Fruit fly (Drosophila melanogaster): ENCODE measurements around the gene drn.

The drn gene

DNA sequence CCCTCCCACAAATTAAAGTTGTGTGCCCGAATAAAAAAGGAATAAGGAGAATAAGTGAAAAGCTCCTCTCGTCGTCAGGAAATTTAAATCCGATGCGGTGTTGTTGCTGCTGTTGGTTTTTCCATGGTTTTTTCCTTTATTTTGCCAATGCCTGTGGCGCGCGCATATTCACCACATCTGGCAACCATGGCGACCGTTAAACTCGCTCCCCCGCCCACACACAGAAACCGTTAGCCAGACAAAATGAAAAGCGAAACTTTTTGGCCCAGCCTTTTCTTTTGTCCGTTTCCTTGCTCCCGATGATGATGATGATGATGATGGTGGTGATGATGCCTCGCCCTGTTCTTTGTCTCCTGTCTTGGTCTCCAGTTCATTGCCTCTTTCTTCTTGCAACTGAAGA is 5.9 kb downstream of the drn start:
- TF ChIP-seq CG33017 (tag; optimal IDR thresholded peaks at IDR 0.05) = no peak
- TF ChIP-seq pad (GFP tag; optimal IDR thresholded peaks at IDR 0.05) = peak; percentile 32

dm6 chr3R:9346539-9346938 is 6.5 kb downstream of the drn start:
- TF ChIP-seq CG33017 (tag; optimal IDR thresholded peaks at IDR 0.05) (no peak), CG11617 (GFP tag; optimal IDR thresholded peaks at IDR 0.05) (no peak), kay (GFP tag; ENCODE audit: borderline replicate concordance) (peak; percentile 81), CG12768 (GFP tag; optimal IDR thresholded peaks at IDR 0.05) (no peak), cic (GFP tag; optimal IDR thresholded peaks at IDR 0.05) (no peak), Clk (GFP tag; optimal IDR thresholded peaks at IDR 0.05) (no peak), Crg-1 (GFP tag; optimal IDR thresholded peaks at IDR 0.05) (no peak)

- TF ChIP-seq bab1 (GFP tag; optimal IDR thresholded peaks at IDR 0.05) = peak; percentile 11
- TF ChIP-seq toe (GFP tag; optimal IDR thresholded peaks at IDR 0.05) = no peak
- peak; percentile 41 for TF ChIP-seq pad (GFP tag; optimal IDR thresholded peaks at IDR 0.05)
- no peak for TF ChIP-seq CG5204 (GFP tag; optimal IDR thresholded peaks at IDR 0.05)
- no peak for TF ChIP-seq cnc (optimal IDR thresholded peaks at IDR 0.05)
- peak; percentile 93 for TF ChIP-seq kay (GFP tag; ENCODE audit: borderline replicate concordance)
- no peak for TF ChIP-seq CG11617 (GFP tag; optimal IDR thresholded peaks at IDR 0.05)
- no peak for TF ChIP-seq Crg-1 (GFP tag; optimal IDR thresholded peaks at IDR 0.05)
Observed at dm6 chr3R:9347702-9348378, 7.8 kb downstream of the drn start.

DNA sequence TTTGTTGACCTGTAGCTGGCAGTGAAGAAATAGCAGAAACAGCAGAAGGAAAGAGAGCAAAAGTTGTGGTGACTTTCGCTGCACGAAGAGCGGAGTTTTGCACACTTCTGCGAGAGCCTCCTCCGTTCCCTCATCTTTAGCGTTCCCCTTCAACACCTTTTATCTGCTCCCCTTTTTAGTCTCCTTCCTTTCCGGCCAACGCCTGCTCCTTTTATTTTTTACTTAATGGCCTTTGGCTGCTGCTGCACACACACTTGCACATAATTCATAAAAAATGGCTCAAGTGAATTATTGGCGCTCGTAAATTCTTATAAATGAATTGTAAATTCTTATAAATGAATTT is 8.3 kb downstream of the drn start:
- TF ChIP-seq cic (GFP tag; optimal IDR thresholded peaks at IDR 0.05) (no peak), ovo (GFP tag; optimal IDR thresholded peaks at IDR 0.05) (no peak), CG7045 (GFP tag; optimal IDR thresholded peaks at IDR 0.05) (no peak), CG14711 (tag; optimal IDR thresholded peaks at IDR 0.05) (no peak), pad (GFP tag; optimal IDR thresholded peaks at IDR 0.05) (no peak), CG7101 (tag; optimal IDR thresholded peaks at IDR 0.05) (no peak), kay (GFP tag; ENCODE audit: borderline replicate concordance) (peak; percentile 37), CG12768 (GFP tag; optimal IDR thresholded peaks at IDR 0.05) (no peak), tj (GFP tag; optimal IDR thresholded peaks at IDR 0.05) (peak; percentile 27), Hr96 (GFP tag; optimal IDR thresholded peaks at IDR 0.05) (no peak)

DNA sequence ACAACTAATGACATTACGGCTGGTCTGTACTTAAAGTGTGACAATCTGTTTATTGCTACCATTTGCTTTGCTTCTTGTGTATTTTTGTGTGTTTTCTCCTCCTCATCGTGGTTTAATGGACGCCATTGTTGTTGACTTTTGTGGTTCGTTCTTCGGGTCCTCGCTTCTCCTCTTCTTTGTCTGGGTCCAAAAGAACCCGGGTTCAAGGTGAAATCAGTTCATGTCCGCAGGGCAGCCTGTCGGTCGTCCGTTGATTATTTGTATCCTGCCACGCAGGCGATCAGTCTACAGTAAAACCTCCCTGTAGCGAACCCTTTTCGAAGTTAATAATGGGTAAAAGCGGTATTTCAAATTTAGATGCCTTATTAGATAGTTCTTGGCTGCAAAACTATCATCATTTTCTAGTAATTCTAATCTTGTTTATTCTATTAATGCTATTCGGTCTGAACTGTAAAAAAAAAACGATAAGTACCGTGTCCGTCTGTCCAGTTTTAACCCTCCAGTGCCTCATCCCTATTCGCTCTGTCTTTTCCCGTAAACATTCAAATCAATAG is 9.3 kb downstream of the drn start:
- TF ChIP-seq Crg-1 (GFP tag; optimal IDR thresholded peaks at IDR 0.05) (no peak), kay (GFP tag; ENCODE audit: borderline replicate concordance) (peak; percentile 31), CG11617 (GFP tag; optimal IDR thresholded peaks at IDR 0.05) (no peak), Hr96 (GFP tag; optimal IDR thresholded peaks at IDR 0.05) (no peak), CG5204 (GFP tag; optimal IDR thresholded peaks at IDR 0.05) (no peak)

dm6 chr3R:9350561-9351379 is 10.8 kb downstream of the drn start:
- TF ChIP-seq CG33017 (tag; optimal IDR thresholded peaks at IDR 0.05) = no peak
- TF ChIP-seq cnc (optimal IDR thresholded peaks at IDR 0.05) = peak in 1 of 2 experiments; percentile 12

DNA sequence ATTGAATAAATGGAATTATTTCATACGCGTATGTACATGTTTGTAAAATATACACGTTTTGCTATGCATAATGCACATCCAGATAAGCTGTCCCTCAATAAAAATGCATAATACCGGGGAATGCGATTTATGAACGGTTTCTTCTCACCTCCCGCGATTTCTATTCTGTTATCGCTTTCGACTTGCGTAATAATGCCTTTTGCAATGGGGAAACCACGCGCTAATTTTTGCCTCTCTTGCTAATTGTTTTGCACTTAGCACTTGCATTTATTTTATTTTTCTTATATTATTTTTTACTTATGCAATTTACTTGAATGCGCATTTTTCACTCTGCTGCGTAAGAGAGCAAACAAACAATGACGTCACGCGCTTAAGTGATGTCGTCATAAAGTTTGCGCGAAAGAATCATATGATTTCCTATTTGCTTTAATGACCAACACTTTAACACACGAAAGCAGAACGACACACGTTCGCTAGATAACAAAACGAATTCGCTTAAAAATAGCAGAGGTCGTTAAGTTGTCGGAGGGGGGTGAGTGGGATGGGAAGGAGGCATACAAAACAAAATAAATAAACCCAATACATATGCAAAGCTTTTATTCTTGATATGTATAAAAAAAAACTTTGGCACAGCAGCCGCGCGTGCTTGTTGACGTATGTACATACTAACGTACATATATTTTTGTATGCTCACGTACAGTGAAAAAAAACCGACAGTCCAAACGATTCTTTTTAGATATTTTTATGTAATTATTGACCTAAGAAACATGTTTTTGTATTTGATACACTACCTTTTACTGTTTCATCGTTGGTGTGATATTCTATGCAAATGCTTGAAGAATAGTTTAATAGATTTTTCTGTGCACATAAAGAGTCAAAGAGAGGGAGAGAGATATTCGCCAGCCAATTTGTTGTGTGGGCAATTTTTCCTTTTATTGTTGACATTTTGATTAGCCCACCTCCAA is 11.7 kb downstream of the drn start:
- TF ChIP-seq cic (GFP tag; optimal IDR thresholded peaks at IDR 0.05) (peak; percentile 57), toe (GFP tag; optimal IDR thresholded peaks at IDR 0.05) (no peak), CG7101 (tag; optimal IDR thresholded peaks at IDR 0.05) (peak; percentile 11), tj (GFP tag; optimal IDR thresholded peaks at IDR 0.05) (peak; percentile 50), kay (GFP tag; ENCODE audit: borderline replicate concordance) (peak; percentile 93), bab1 (GFP tag; optimal IDR thresholded peaks at IDR 0.05) (peak; percentile 36), pad (GFP tag; optimal IDR thresholded peaks at IDR 0.05) (no peak), Mnt (GFP tag; optimal IDR thresholded peaks at IDR 0.05) (peak; percentile 54), Hr96 (GFP tag; optimal IDR thresholded peaks at IDR 0.05) (no peak), cnc (optimal IDR thresholded peaks at IDR 0.05) (peak in 1 of 2 experiments; percentile 51), ovo (GFP tag; optimal IDR thresholded peaks at IDR 0.05) (no peak), CG12768 (GFP tag; optimal IDR thresholded peaks at IDR 0.05) (peak; percentile 57), CG14711 (tag; optimal IDR thresholded peaks at IDR 0.05) (peak; percentile 55), Clk (GFP tag; optimal IDR thresholded peaks at IDR 0.05) (peak; percentile 11), CG1620 (GFP tag; optimal IDR thresholded peaks at IDR 0.05) (no peak), CG7045 (GFP tag; optimal IDR thresholded peaks at IDR 0.05) (peak; percentile 14), CG33017 (tag; optimal IDR thresholded peaks at IDR 0.05) (peak; percentile 31), Crg-1 (GFP tag; optimal IDR thresholded peaks at IDR 0.05) (peak; percentile 20), CG5204 (GFP tag; optimal IDR thresholded peaks at IDR 0.05) (peak; percentile 10), CG11617 (GFP tag; optimal IDR thresholded peaks at IDR 0.05) (peak; percentile 70)

Measured in whole organism, adult.